Worm (Caenorhabditis elegans): ENCODE measurements around the gene spe-36.

Gene spe-36

ce11 chrIV:11568249-11568940, 23.7 kb downstream of the spe-36 start:
- peak; percentile 82 for TF ChIP-seq pha-4 (tag; optimal IDR thresholded peaks at IDR 0.05)
- no peak for TF ChIP-seq mls-2 (tag; optimal IDR thresholded peaks at IDR 0.05)
- TF ChIP-seq ham-2 (GFP tag; optimal IDR thresholded peaks at IDR 0.05) = peak; percentile 26

ce11 chrIV:11566146-11566545, 25.9 kb downstream of the spe-36 start, which contains the start of gene sec-24.1:
sec-24.1 (minus strand) TSS chrIV:11566194.
- peak; percentile 82 for TF ChIP-seq mep-1 (tag; optimal IDR thresholded peaks at IDR 0.05)
- TF ChIP-seq hlh-1 (tag; optimal IDR thresholded peaks at IDR 0.05) = peak; percentile 96
- peak; percentile 61 for TF ChIP-seq ces-1 (GFP tag; optimal IDR thresholded peaks at IDR 0.05)
- peak; percentile 72 for TF ChIP-seq nhr-237 (tag; optimal IDR thresholded peaks at IDR 0.05)
- peak; percentile 24 for TF ChIP-seq M03D4.4 (tag; optimal IDR thresholded peaks at IDR 0.05)
- TF ChIP-seq nhr-28 (tag; optimal IDR thresholded peaks at IDR 0.05) = no peak
- TF ChIP-seq lin-32 (GFP tag; optimal IDR thresholded peaks at IDR 0.05) = no peak
- peak; percentile 9 for TF ChIP-seq nhr-2 (tag; optimal IDR thresholded peaks at IDR 0.05)
- TF ChIP-seq mls-2 (tag; optimal IDR thresholded peaks at IDR 0.05) = no peak
- peak; percentile 41 for TF ChIP-seq cnd-1 (tag; optimal IDR thresholded peaks at IDR 0.05)
- TF ChIP-seq lsy-2 (tag; optimal IDR thresholded peaks at IDR 0.05) = peak; percentile 99
- no peak for TF ChIP-seq ceh-43 (GFP tag; optimal IDR thresholded peaks at IDR 0.05)
- TF ChIP-seq lin-13 (tag; optimal IDR thresholded peaks at IDR 0.05) = peak; percentile 64
- peak; percentile 23 for TF ChIP-seq unc-120 (tag; optimal IDR thresholded peaks at IDR 0.05; ENCODE audit: poor library complexity, severe bottlenecking)
- peak; percentile 84 for TF ChIP-seq pha-4 (tag; optimal IDR thresholded peaks at IDR 0.05)

- TF ChIP-seq ceh-43 (GFP tag; optimal IDR thresholded peaks at IDR 0.05) = no peak
These were observed 27.0 kb downstream of the spe-36 start for ce11 chrIV:11565022-11565421.

ce11 chrIV:11563090-11563489, 29.0 kb downstream of the spe-36 start:
- TF ChIP-seq unc-39 (tag; optimal IDR thresholded peaks at IDR 0.05) (no peak), lin-13 (tag; optimal IDR thresholded peaks at IDR 0.05) (no peak), ceh-43 (GFP tag; optimal IDR thresholded peaks at IDR 0.05) (no peak), tbx-8 (GFP tag; optimal IDR thresholded peaks at IDR 0.05) (no peak), blmp-1 (tag; optimal IDR thresholded peaks at IDR 0.05) (no peak), sem-2 (GFP tag; optimal IDR thresholded peaks at IDR 0.05) (no peak), unc-120 (tag; optimal IDR thresholded peaks at IDR 0.05; ENCODE audit: poor library complexity, severe bottlenecking) (no peak), flh-1 (GFP tag; optimal IDR thresholded peaks at IDR 0.05) (no peak), lsy-2 (tag; optimal IDR thresholded peaks at IDR 0.05) (no peak), elt-1 (tag; optimal IDR thresholded peaks at IDR 0.05; ENCODE audit: borderline replicate concordance, insufficient read depth) (no peak), lin-32 (GFP tag; optimal IDR thresholded peaks at IDR 0.05) (no peak)

- no peak for TF ChIP-seq nhr-28 (tag; optimal IDR thresholded peaks at IDR 0.05)
- TF ChIP-seq ces-1 (GFP tag; optimal IDR thresholded peaks at IDR 0.05) = no peak
- TF ChIP-seq unc-62 (GFP tag; optimal IDR thresholded peaks at IDR 0.05) = no peak
- TF ChIP-seq unc-120 (tag; optimal IDR thresholded peaks at IDR 0.05; ENCODE audit: poor library complexity, severe bottlenecking) = no peak
- no peak for TF ChIP-seq ceh-83 (GFP tag; optimal IDR thresholded peaks at IDR 0.05)
- no peak for TF ChIP-seq lsy-2 (tag; optimal IDR thresholded peaks at IDR 0.05)
- TF ChIP-seq nhr-12 (tag; optimal IDR thresholded peaks at IDR 0.05) = no peak
- no peak for TF ChIP-seq lin-13 (tag; optimal IDR thresholded peaks at IDR 0.05)
- TF ChIP-seq ham-2 (GFP tag; optimal IDR thresholded peaks at IDR 0.05) = no peak
- no peak for TF ChIP-seq drap-1 (GFP tag; optimal IDR thresholded peaks at IDR 0.05)
- TF ChIP-seq hlh-1 (tag; optimal IDR thresholded peaks at IDR 0.05) = no peak
- no peak for TF ChIP-seq snpc-4 (tag; optimal IDR thresholded peaks at IDR 0.05)
- TF ChIP-seq nhr-76 (tag; optimal IDR thresholded peaks at IDR 0.05) = no peak
- no peak for TF ChIP-seq M03D4.4 (tag; optimal IDR thresholded peaks at IDR 0.05)
- TF ChIP-seq tbx-8 (GFP tag; optimal IDR thresholded peaks at IDR 0.05) = no peak
- no peak for TF ChIP-seq pha-4 (tag; optimal IDR thresholded peaks at IDR 0.05)
- no peak for TF ChIP-seq elt-3 (tag; optimal IDR thresholded peaks at IDR 0.05)
- TF ChIP-seq mls-2 (tag; optimal IDR thresholded peaks at IDR 0.05) = no peak
- TF ChIP-seq unc-39 (tag; optimal IDR thresholded peaks at IDR 0.05) = no peak
These were observed 30.4 kb downstream of the spe-36 start, which contains the start of gene F12F6.7 for ce11 chrIV:11561677-11562076. F12F6.7 (minus strand) TSS chrIV:11561833.
